Worm (Caenorhabditis elegans): Measurements from ENCODE around the gene tag-51.

Gene tag-51

DNA sequence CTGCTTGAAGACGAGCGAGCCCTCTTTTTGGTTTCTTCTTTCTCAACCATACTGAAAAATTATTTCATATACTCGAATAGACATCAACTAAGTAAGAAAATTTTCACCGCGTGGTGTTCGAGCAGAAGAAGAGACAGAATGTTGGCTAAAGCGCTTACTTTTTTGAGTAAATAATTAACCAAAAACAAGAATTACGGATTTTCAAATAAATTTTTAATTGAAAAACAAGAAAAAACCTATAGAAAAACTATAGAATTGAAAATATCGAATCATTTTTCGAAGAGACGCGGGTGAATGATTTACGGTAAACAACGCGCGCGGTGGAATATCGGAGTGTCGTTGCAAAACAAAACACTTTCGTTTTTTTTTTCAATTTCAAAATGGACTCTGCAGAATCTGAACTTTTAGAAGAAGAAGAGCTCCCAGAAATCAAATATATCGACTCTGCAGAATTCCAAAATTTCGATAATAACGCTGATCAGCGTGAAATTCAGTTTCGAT is at the start of gene tag-51, which contains the start of gene rnp-5:
TSS of gene tag-51 (plus strand) at position 363 of the 501 bp plus-strand sequence.
TSS of gene rnp-5 (minus strand) at position 51 of the 501 bp plus-strand sequence.
- TF ChIP-seq ztf-29 (GFP tag; IDR thresholded peaks at IDR 0.05) (no peak), tab-1 (GFP tag; IDR thresholded peaks at IDR 0.05) (no peak), flt-1 (GFP tag; IDR thresholded peaks at IDR 0.05) (no peak), klf-2 (GFP tag; conservative IDR thresholded peaks at IDR 0.05) (no peak), ref-1 (GFP tag; conservative IDR thresholded peaks at IDR 0.05) (no peak), T22C8.4 (GFP tag; IDR thresholded peaks at IDR 0.05) (no peak), ztf-23 (GFP tag; IDR thresholded peaks at IDR 0.05) (no peak), cog-1 (tag; optimal IDR thresholded peaks at IDR 0.05) (no peak), med-1 (GFP tag; optimal IDR thresholded peaks at IDR 0.05; ENCODE audit: insufficient read depth) (no peak)

- TF ChIP-seq tab-1 (GFP tag; IDR thresholded peaks at IDR 0.05) (no peak), cog-1 (tag; optimal IDR thresholded peaks at IDR 0.05) (no peak), klf-2 (GFP tag; conservative IDR thresholded peaks at IDR 0.05) (no peak), ztf-23 (GFP tag; IDR thresholded peaks at IDR 0.05) (no peak), ref-1 (GFP tag; conservative IDR thresholded peaks at IDR 0.05) (no peak), T22C8.4 (GFP tag; IDR thresholded peaks at IDR 0.05) (no peak), med-1 (GFP tag; optimal IDR thresholded peaks at IDR 0.05; ENCODE audit: insufficient read depth) (no peak), ztf-29 (GFP tag; IDR thresholded peaks at IDR 0.05) (no peak)
Observed at ce11 chrIII:811544-811943, 42.5 kb upstream of the tag-51 start, which contains the start of gene daf-7. Gene daf-7, plus strand, starts transcription at chrIII:811844.

ce11 chrIII:815845-816244 is 38.2 kb upstream of the tag-51 start, which contains the start of gene dac-1:
Gene dac-1, plus strand, starts transcription at chrIII:816145.
- no peak for TF ChIP-seq ztf-23 (GFP tag; IDR thresholded peaks at IDR 0.05)
- TF ChIP-seq cog-1 (tag; optimal IDR thresholded peaks at IDR 0.05): no peak
- no peak for TF ChIP-seq ref-1 (GFP tag; conservative IDR thresholded peaks at IDR 0.05)
- no peak for TF ChIP-seq flt-1 (GFP tag; IDR thresholded peaks at IDR 0.05)
- TF ChIP-seq klf-2 (GFP tag; conservative IDR thresholded peaks at IDR 0.05): no peak
- TF ChIP-seq ztf-29 (GFP tag; IDR thresholded peaks at IDR 0.05): no peak
- no peak for TF ChIP-seq med-1 (GFP tag; optimal IDR thresholded peaks at IDR 0.05; ENCODE audit: insufficient read depth)
- no peak for TF ChIP-seq tab-1 (GFP tag; IDR thresholded peaks at IDR 0.05)
- TF ChIP-seq T22C8.4 (GFP tag; IDR thresholded peaks at IDR 0.05): no peak

- TF ChIP-seq tab-1 (GFP tag; IDR thresholded peaks at IDR 0.05): no peak
- no peak for TF ChIP-seq T22C8.4 (GFP tag; IDR thresholded peaks at IDR 0.05)
- TF ChIP-seq klf-2 (GFP tag; conservative IDR thresholded peaks at IDR 0.05): no peak
- no peak for TF ChIP-seq ztf-29 (GFP tag; IDR thresholded peaks at IDR 0.05)
- no peak for TF ChIP-seq ztf-23 (GFP tag; IDR thresholded peaks at IDR 0.05)
- TF ChIP-seq cog-1 (tag; optimal IDR thresholded peaks at IDR 0.05): no peak
- TF ChIP-seq ref-1 (GFP tag; conservative IDR thresholded peaks at IDR 0.05): no peak
- TF ChIP-seq flt-1 (GFP tag; IDR thresholded peaks at IDR 0.05): no peak
- TF ChIP-seq med-1 (GFP tag; optimal IDR thresholded peaks at IDR 0.05; ENCODE audit: insufficient read depth): no peak
Observed at ce11 chrIII:819313-819712, 34.7 kb upstream of the tag-51 start.

- TF ChIP-seq ztf-29 (GFP tag; IDR thresholded peaks at IDR 0.05): no peak
- TF ChIP-seq T22C8.4 (GFP tag; IDR thresholded peaks at IDR 0.05): no peak
- TF ChIP-seq flt-1 (GFP tag; IDR thresholded peaks at IDR 0.05): no peak
- TF ChIP-seq med-1 (GFP tag; optimal IDR thresholded peaks at IDR 0.05; ENCODE audit: insufficient read depth): no peak
- TF ChIP-seq ref-1 (GFP tag; conservative IDR thresholded peaks at IDR 0.05): no peak
- TF ChIP-seq cog-1 (tag; optimal IDR thresholded peaks at IDR 0.05): no peak
- no peak for TF ChIP-seq ztf-23 (GFP tag; IDR thresholded peaks at IDR 0.05)
- no peak for TF ChIP-seq klf-2 (GFP tag; conservative IDR thresholded peaks at IDR 0.05)
- TF ChIP-seq tab-1 (GFP tag; IDR thresholded peaks at IDR 0.05): no peak
Observed at ce11 chrIII:822546-823272, 31.3 kb upstream of the tag-51 start, which contains the start of gene clec-149. Gene clec-149, plus strand, starts transcription at chrIII:823222.

- TF ChIP-seq ztf-29 (GFP tag; IDR thresholded peaks at IDR 0.05) (no peak), med-1 (GFP tag; optimal IDR thresholded peaks at IDR 0.05; ENCODE audit: insufficient read depth) (no peak), flt-1 (GFP tag; IDR thresholded peaks at IDR 0.05) (no peak), klf-2 (GFP tag; conservative IDR thresholded peaks at IDR 0.05) (no peak), T22C8.4 (GFP tag; IDR thresholded peaks at IDR 0.05) (no peak), cog-1 (tag; optimal IDR thresholded peaks at IDR 0.05) (no peak), tab-1 (GFP tag; IDR thresholded peaks at IDR 0.05) (no peak), ref-1 (GFP tag; conservative IDR thresholded peaks at IDR 0.05) (no peak), ztf-23 (GFP tag; IDR thresholded peaks at IDR 0.05) (no peak)
Observed at ce11 chrIII:825256-825655, 28.8 kb upstream of the tag-51 start.

ce11 chrIII:831961-832360 is 22.1 kb upstream of the tag-51 start, which contains the start of gene ceeh-1:
Gene ceeh-1, minus strand, starts transcription at chrIII:832277.
- no peak for TF ChIP-seq klf-2 (GFP tag; conservative IDR thresholded peaks at IDR 0.05)
- TF ChIP-seq flt-1 (GFP tag; IDR thresholded peaks at IDR 0.05): no peak
- TF ChIP-seq med-1 (GFP tag; optimal IDR thresholded peaks at IDR 0.05; ENCODE audit: insufficient read depth): no peak
- no peak for TF ChIP-seq ztf-23 (GFP tag; IDR thresholded peaks at IDR 0.05)

- TF ChIP-seq ztf-23 (GFP tag; IDR thresholded peaks at IDR 0.05): no peak
- TF ChIP-seq T22C8.4 (GFP tag; IDR thresholded peaks at IDR 0.05): no peak
- no peak for TF ChIP-seq klf-2 (GFP tag; conservative IDR thresholded peaks at IDR 0.05)
- TF ChIP-seq tab-1 (GFP tag; IDR thresholded peaks at IDR 0.05): no peak
- no peak for TF ChIP-seq med-1 (GFP tag; optimal IDR thresholded peaks at IDR 0.05; ENCODE audit: insufficient read depth)
- TF ChIP-seq flt-1 (GFP tag; IDR thresholded peaks at IDR 0.05): no peak
- TF ChIP-seq ztf-29 (GFP tag; IDR thresholded peaks at IDR 0.05): no peak
- no peak for TF ChIP-seq cog-1 (tag; optimal IDR thresholded peaks at IDR 0.05)
- no peak for TF ChIP-seq ref-1 (GFP tag; conservative IDR thresholded peaks at IDR 0.05)
Observed at ce11 chrIII:832855-833504, 21.0 kb upstream of the tag-51 start, which contains the start of gene zip-2. Gene zip-2, plus strand, starts transcription at chrIII:832982.
